Fruit fly (Drosophila melanogaster) whole organism, embryonic: ENCODE measurements around the gene CG31922.

ENCODE experiments used
- CG6689 ChIP-seq: fragments of 200-800 bp; sonication (Bioruptor generic); IDR thresholded peaks from 2 replicates; pipeline ENCODE4 v1.3.6; 2022; ENCODE audit warnings: missing biosample characterization, missing genetic modification characterization
- CG7786 ChIP-seq: fragments of 200-800 bp; sonication (Bioruptor generic); optimal IDR thresholded peaks from 2 replicates; lab custom pipeline; 2016; ENCODE audit warnings: missing biosample characterization, missing genetic modification characterization
- Chrac-16 ChIP-seq: fragments of 200-800 bp; sonication (Bioruptor generic); optimal IDR thresholded peaks from 3 replicates; lab custom pipeline; 2016; ENCODE audit warnings: missing biosample characterization, missing genetic modification characterization
- fd64A ChIP-seq: fragments of 200-800 bp; sonication (Bioruptor generic); optimal IDR thresholded peaks from 3 replicates; lab custom pipeline; 2018; ENCODE audit warnings: missing biosample characterization, mild to moderate bottlenecking, missing genetic modification characterization
- fd96Cb ChIP-seq: fragments of 200-800 bp; sonication (Bioruptor generic); optimal IDR thresholded peaks from 2 replicates; lab custom pipeline; 2018; ENCODE audit warnings: missing biosample characterization, mild to moderate bottlenecking, missing genetic modification characterization, moderate library complexity
- lmd ChIP-seq: fragments of 200-800 bp; sonication (Bioruptor generic); IDR thresholded peaks from 2 replicates; pipeline ENCODE4 v1.3.6; 2022; ENCODE audit warnings: missing biosample characterization, missing genetic modification characterization
- sr ChIP-seq: fragments of 200-800 bp; sonication (Bioruptor generic); IDR thresholded peaks from 3 replicates; pipeline ENCODE4 v1.3.6; 2022; ENCODE audit warnings: missing biosample characterization, missing genetic modification characterization

DNA sequence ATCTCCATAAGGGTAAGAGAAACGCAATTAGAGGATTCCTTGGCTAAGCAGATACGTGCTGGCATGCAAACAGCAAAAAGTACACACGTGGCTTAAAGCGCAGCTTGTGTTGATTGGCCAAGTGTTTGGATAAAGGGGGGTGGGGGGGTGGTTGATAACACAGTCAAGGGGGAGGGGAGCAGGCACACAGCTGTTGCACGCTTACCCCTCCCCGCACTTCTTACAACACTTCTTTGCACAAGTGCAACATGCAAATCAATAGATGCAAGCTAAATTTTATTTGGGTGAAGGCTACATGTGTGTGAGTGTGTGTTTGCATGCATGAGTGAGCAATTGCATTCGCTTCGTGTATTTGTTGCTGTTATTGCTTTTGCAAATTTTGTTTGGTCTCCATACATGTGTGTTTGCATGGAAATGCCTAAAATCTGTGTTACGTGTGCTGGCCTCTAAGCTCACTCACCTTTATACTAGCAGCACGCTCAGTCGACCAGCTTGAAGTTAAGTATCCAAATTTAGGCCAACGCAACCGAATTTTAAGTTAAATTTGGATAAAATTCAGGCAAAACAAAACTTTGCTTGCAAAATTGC lies 41.5 kb upstream of the CG31922 start:
- TF ChIP-seq fd64A (GFP tag; lab: Kevin White, UChicago) (no peak), sr (no peak), Chrac-16 (GFP tag; lab: Kevin White, UChicago) (no peak), CG6689 (GFP tag; lab: Robert Waterston, UW) (no peak), CG7786 (no peak), lmd (GFP tag; lab: Robert Waterston, UW) (no peak), fd96Cb (tag; lab: Kevin White, UChicago) (no peak)
